Fruit fly (Drosophila melanogaster) whole organism, embryonic: ENCODE results near the gene CG10597.

Experiments
- CG13123 ChIP-seq: fragments of 200-800 bp; sonication (Bioruptor generic); optimal IDR thresholded peaks from 2 replicates; lab custom pipeline; 2016; ENCODE audit warnings: missing biosample characterization, missing genetic modification characterization
- CG16779 ChIP-seq: fragments of 200-800 bp; sonication (Bioruptor generic); IDR thresholded peaks from 2 replicates; pipeline ENCODE4 v1.3.6; 2022; ENCODE audit warnings: missing biosample characterization, missing genetic modification characterization
- CG18476 ChIP-seq: fragments of 200-800 bp; sonication (Bioruptor generic); optimal IDR thresholded peaks from 2 replicates; lab custom pipeline; 2016; ENCODE audit warnings: missing biosample characterization, mild to moderate bottlenecking, missing genetic modification characterization
- CG6791 ChIP-seq: fragments of 200-800 bp; sonication (Bioruptor generic); IDR thresholded peaks from 3 replicates; pipeline ENCODE4 v1.3.6; 2022; ENCODE audit warnings: missing biosample characterization, missing genetic modification characterization; ENCODE audit not compliant: partially characterized antibody
- CTCF ChIP-seq: fragments of 200-800 bp; sonication (Bioruptor generic); optimal IDR thresholded peaks from 2 replicates; lab custom pipeline; 2017; ENCODE audit warnings: missing biosample characterization, mild to moderate bottlenecking, missing genetic modification characterization, moderate library complexity
- Gug ChIP-seq: fragments of 200-800 bp; sonication (Bioruptor generic); IDR thresholded peaks from 4 replicates; pipeline ENCODE4 v1.3.6; 2022; ENCODE audit warnings: missing biosample characterization, missing genetic modification characterization
- HmgZ ChIP-seq: fragments of 200-800 bp; sonication (Bioruptor generic); optimal IDR thresholded peaks from 2 replicates; lab custom pipeline; 2018; ENCODE audit warnings: missing biosample characterization, mild to moderate bottlenecking, missing genetic modification characterization
- Hmx ChIP-seq: fragments of 200-800 bp; sonication (Bioruptor generic); optimal IDR thresholded peaks from 2 replicates; lab custom pipeline; 2016; ENCODE audit warnings: missing biosample characterization, missing genetic modification characterization
- Hr78 ChIP-seq, 2 experiments: fragments of 200-800 bp in 1 of 2; fragments of >200 bp in 1 of 2; sonication (Bioruptor generic) in 1 of 2; optimal IDR thresholded peaks; 2 replicates each; lab custom pipeline; 2017 to 2019; ENCODE audit warnings: missing biosample characterization in 2 of 2, missing genetic modification characterization in 2 of 2, mild to moderate bottlenecking in 1 of 2, moderate library complexity in 1 of 2
- Lhr ChIP-seq: fragments of 200-800 bp; sonication (Bioruptor generic); optimal IDR thresholded peaks from 3 replicates; lab custom pipeline; 2017; ENCODE audit warnings: mild to moderate bottlenecking, missing biosample characterization, missing genetic modification reagents, missing genetic modification characterization
- cas ChIP-seq: fragments of 200-800 bp; sonication (Bioruptor generic); IDR thresholded peaks from 2 replicates; pipeline ENCODE4 v1.3.6; 2022; ENCODE audit warnings: missing biosample characterization, missing genetic modification characterization
- dmrt11E ChIP-seq: fragments of 200-800 bp; sonication (Bioruptor generic); optimal IDR thresholded peaks from 3 replicates; lab custom pipeline; 2018; ENCODE audit warnings: missing biosample characterization, mild to moderate bottlenecking, missing genetic modification characterization, moderate library complexity
- h ChIP-seq: fragments of >200 bp; optimal IDR thresholded peaks from 2 replicates; lab custom pipeline; 2017

- TF ChIP-seq Hr78 (GFP tag; optimal IDR thresholded peaks at IDR 0.05; lab: Kevin White, UChicago) (no peak), Hmx (GFP tag; lab: Kevin White, UChicago) (no peak), h (no peak), CTCF (no peak), dmrt11E (no peak), CG13123 (GFP tag; lab: Kevin White, UChicago) (no peak), Lhr (no peak), Gug (GFP tag; lab: Robert Waterston, UW) (no peak), cas (GFP tag; lab: Robert Waterston, UW) (no peak), CG18476 (GFP tag; lab: Kevin White, UChicago) (no peak), HmgZ (no peak), CG16779 (no peak), CG6791 (GFP tag; lab: Robert Waterston, UW) (no peak)
These were observed 5.6 kb upstream of the CG10597 start for dm6 chrX:17236468-17236867.
